Fruit fly (Drosophila melanogaster) whole organism, embryonic: ENCODE results near the gene CG12581.

Source experiments
- ATbp ChIP-seq: fragments of 200-800 bp; sonication (Bioruptor generic); optimal IDR thresholded peaks from 2 replicates; lab custom pipeline; 2017; ENCODE audit warnings: missing biosample characterization, mild to moderate bottlenecking, missing genetic modification characterization, missing genetic modification reagents
- Bgb ChIP-seq: fragments of 200-800 bp; sonication (Bioruptor generic); IDR thresholded peaks from 2 replicates; pipeline ENCODE4 v1.3.6; 2022; ENCODE audit warnings: missing biosample characterization, missing genetic modification characterization; ENCODE audit not compliant: partially characterized antibody
- CG10959 ChIP-seq: fragments of 200-800 bp; sonication (Bioruptor generic); IDR thresholded peaks from 2 replicates; pipeline ENCODE4 v1.3.6; 2022; ENCODE audit warnings: missing biosample characterization, missing genetic modification characterization
- CG11247 ChIP-seq: fragments of 200-800 bp; sonication (Bioruptor generic); IDR thresholded peaks from 2 replicates; pipeline ENCODE4 v1.3.6; 2022; ENCODE audit warnings: missing biosample characterization, missing genetic modification characterization
- CG11456 ChIP-seq: fragments of 200-800 bp; sonication (Bioruptor generic); IDR thresholded peaks from 3 replicates; pipeline ENCODE4 v1.3.6; 2022; ENCODE audit warnings: missing biosample characterization, missing genetic modification characterization
- CG17361 ChIP-seq: fragments of 200-800 bp; sonication (Bioruptor generic); IDR thresholded peaks from 3 replicates; pipeline ENCODE4 v1.3.6; 2022; ENCODE audit warnings: missing biosample characterization, missing genetic modification characterization
- CG17385 ChIP-seq: fragments of 200-800 bp; sonication (Bioruptor generic); optimal IDR thresholded peaks from 3 replicates; lab custom pipeline; 2018; ENCODE audit warnings: missing biosample characterization, mild to moderate bottlenecking, missing genetic modification characterization
- CG2889 ChIP-seq: fragments of 200-800 bp; sonication (Bioruptor generic); IDR thresholded peaks from 3 replicates; pipeline ENCODE4 v1.3.6; 2022; ENCODE audit warnings: missing biosample characterization, missing genetic modification characterization
- CG32772 ChIP-seq: fragments of 200-800 bp; sonication (Bioruptor generic); IDR thresholded peaks from 2 replicates; pipeline ENCODE4 v1.3.6; 2022; ENCODE audit warnings: missing biosample characterization, missing genetic modification characterization
- CG33213 ChIP-seq: fragments of 200-800 bp; sonication (Bioruptor generic); optimal IDR thresholded peaks from 3 replicates; lab custom pipeline; 2016; ENCODE audit warnings: missing biosample characterization, missing genetic modification characterization
- CG34376 ChIP-seq: fragments of 200-800 bp; sonication (Bioruptor generic); optimal IDR thresholded peaks from 2 replicates; lab custom pipeline; 2018; ENCODE audit warnings: missing biosample characterization, mild to moderate bottlenecking, missing genetic modification characterization
- CG4854 ChIP-seq: fragments of 200-800 bp; sonication (Bioruptor generic); optimal IDR thresholded peaks from 2 replicates; lab custom pipeline; 2016; ENCODE audit warnings: missing biosample characterization, missing genetic modification characterization, inconsistent platforms
- CG5953 ChIP-seq: fragments of 200-800 bp; sonication (Bioruptor generic); IDR thresholded peaks from 2 replicates; pipeline ENCODE4 v1.3.6; 2022; ENCODE audit warnings: missing biosample characterization, missing genetic modification characterization
- CG7271 ChIP-seq: fragments of 200-800 bp; sonication (Bioruptor generic); optimal IDR thresholded peaks from 2 replicates; lab custom pipeline; 2018; ENCODE audit warnings: missing biosample characterization, mild to moderate bottlenecking, missing genetic modification characterization, moderate library complexity
- CG7745 ChIP-seq: fragments of 200-800 bp; sonication (Bioruptor generic); optimal IDR thresholded peaks from 2 replicates; lab custom pipeline; 2018; ENCODE audit warnings: missing biosample characterization, mild to moderate bottlenecking, missing genetic modification characterization, moderate library complexity
- CG8944 ChIP-seq: fragments of 200-800 bp; sonication (Bioruptor generic); optimal IDR thresholded peaks from 3 replicates; lab custom pipeline; 2016; ENCODE audit warnings: missing biosample characterization, missing genetic modification characterization
- CG9727 ChIP-seq: fragments of 200-800 bp; sonication (Bioruptor generic); optimal IDR thresholded peaks from 3 replicates; lab custom pipeline; 2017; ENCODE audit warnings: missing biosample characterization, mild to moderate bottlenecking, missing genetic modification characterization
- CG9797 ChIP-seq: fragments of 200-800 bp; sonication (Bioruptor generic); optimal IDR thresholded peaks from 3 replicates; lab custom pipeline; 2018; ENCODE audit warnings: missing biosample characterization, mild to moderate bottlenecking, missing genetic modification characterization
- CG9932 ChIP-seq: fragments of 200-800 bp; sonication (Bioruptor generic); IDR thresholded peaks from 2 replicates; pipeline ENCODE4 v1.3.6; 2022; ENCODE audit warnings: missing biosample characterization, missing genetic modification characterization
- CoRest ChIP-seq: fragments of 200-800 bp; sonication (Bioruptor generic); optimal IDR thresholded peaks from 3 replicates; lab custom pipeline; 2018; ENCODE audit warnings: missing biosample characterization, mild to moderate bottlenecking, missing genetic modification characterization, moderate library complexity
- Deaf1 ChIP-seq: fragments of 200-800 bp; optimal IDR thresholded peaks from 3 replicates; lab custom pipeline; 2019; ENCODE audit warnings: missing biosample characterization, mild to moderate bottlenecking, missing genetic modification characterization, moderate library complexity
- H2.0 ChIP-seq: fragments of 200-800 bp; sonication (Bioruptor generic); IDR thresholded peaks from 2 replicates; pipeline ENCODE4 v1.3.6; 2022; ENCODE audit warnings: missing biosample characterization, missing genetic modification characterization
- Hsf ChIP-seq: fragments of 200-800 bp; sonication (Bioruptor generic); optimal IDR thresholded peaks from 3 replicates; lab custom pipeline; 2016; ENCODE audit warnings: missing biosample characterization, missing genetic modification characterization
- Mad ChIP-seq: fragments of 200-800 bp; sonication (Bioruptor generic); optimal IDR thresholded peaks from 2 replicates; lab custom pipeline; 2016; ENCODE audit warnings: missing biosample characterization, missing genetic modification characterization
- Scr ChIP-seq: fragments of 200-800 bp; sonication (Bioruptor generic); IDR thresholded peaks from 2 replicates; pipeline ENCODE4 v1.3.6; 2022; ENCODE audit warnings: missing biosample characterization, missing genetic modification characterization; ENCODE audit not compliant: partially characterized antibody
- Sry-δ ChIP-seq: fragments of 200-800 bp; sonication (Bioruptor generic); optimal IDR thresholded peaks from 2 replicates; lab custom pipeline; 2016; ENCODE audit warnings: missing biosample characterization, missing genetic modification characterization
- Vsx1 ChIP-seq: fragments of 200-800 bp; sonication (Bioruptor generic); optimal IDR thresholded peaks from 2 replicates; lab custom pipeline; 2017; ENCODE audit warnings: missing biosample characterization, mild to moderate bottlenecking, missing genetic modification characterization, missing genetic modification reagents
- YL-1 ChIP-seq: fragments of 200-800 bp; sonication (Bioruptor generic); optimal IDR thresholded peaks from 3 replicates; lab custom pipeline; 2017; ENCODE audit warnings: missing biosample characterization, mild to moderate bottlenecking, missing genetic modification characterization
- al ChIP-seq: fragments of 200-800 bp; sonication (Bioruptor generic); IDR thresholded peaks from 2 replicates; pipeline ENCODE4 v1.3.6; 2022; ENCODE audit warnings: missing biosample characterization, missing genetic modification characterization
- ash1 ChIP-seq: fragments of 200-800 bp; sonication (Bioruptor generic); optimal IDR thresholded peaks from 2 replicates; lab custom pipeline; 2018; ENCODE audit warnings: missing biosample characterization, mild to moderate bottlenecking, missing genetic modification characterization
- az2 ChIP-seq: fragments of 200-800 bp; sonication (Bioruptor generic); optimal IDR thresholded peaks from 3 replicates; lab custom pipeline; 2016; ENCODE audit warnings: missing biosample characterization, missing genetic modification characterization
- chinmo ChIP-seq: fragments of 200-800 bp; sonication (Bioruptor generic); IDR thresholded peaks from 4 replicates; pipeline ENCODE4 v1.3.6; 2022; ENCODE audit warnings: missing biosample characterization, missing genetic modification characterization; ENCODE audit not compliant: partially characterized antibody
- crol ChIP-seq: fragments of 200-800 bp; sonication (Bioruptor generic); IDR thresholded peaks from 2 replicates; pipeline ENCODE4 v1.3.6; 2022; ENCODE audit warnings: missing biosample characterization, missing genetic modification characterization
- disco-r ChIP-seq: fragments of 200-800 bp; sonication (Bioruptor generic); optimal IDR thresholded peaks from 2 replicates; lab custom pipeline; 2016; ENCODE audit warnings: missing biosample characterization, missing genetic modification characterization
- hb ChIP-seq: fragments of 200-800 bp; sonication (Bioruptor generic); IDR thresholded peaks from 3 replicates; pipeline ENCODE4 v1.3.6; 2022; ENCODE audit warnings: missing biosample characterization, missing genetic modification characterization; ENCODE audit not compliant: partially characterized antibody
- knrl ChIP-seq: fragments of 200-800 bp; sonication (Bioruptor generic); IDR thresholded peaks from 3 replicates; pipeline ENCODE4 v1.3.6; 2022; ENCODE audit warnings: missing biosample characterization, missing genetic modification characterization; ENCODE audit not compliant: partially characterized antibody
- nerfin-2 ChIP-seq: fragments of 200-800 bp; sonication (Bioruptor generic); IDR thresholded peaks from 2 replicates; pipeline ENCODE4 v1.3.6; 2022; ENCODE audit warnings: missing biosample characterization, missing genetic modification characterization; ENCODE audit not compliant: partially characterized antibody
- pfk ChIP-seq: fragments of 200-800 bp; sonication (Bioruptor generic); optimal IDR thresholded peaks from 2 replicates; lab custom pipeline; 2018; ENCODE audit warnings: missing biosample characterization, mild to moderate bottlenecking, missing genetic modification characterization, moderate library complexity
- pnt ChIP-seq: fragments of 200-800 bp; sonication (Bioruptor generic); optimal IDR thresholded peaks from 3 replicates; lab custom pipeline; 2016; ENCODE audit warnings: missing biosample characterization, missing genetic modification characterization
- pum ChIP-seq: fragments of 200-800 bp; sonication (Bioruptor generic); optimal IDR thresholded peaks from 2 replicates; lab custom pipeline; 2016; ENCODE audit warnings: missing biosample characterization, missing genetic modification characterization
- pzg ChIP-seq: fragments of 200-800 bp; sonication (Bioruptor generic); optimal IDR thresholded peaks from 3 replicates; lab custom pipeline; 2018; ENCODE audit warnings: missing biosample characterization, mild to moderate bottlenecking, missing genetic modification characterization, moderate library complexity
- ro ChIP-seq: fragments of 200-800 bp; sonication (Bioruptor generic); IDR thresholded peaks from 2 replicates; pipeline ENCODE4 v1.3.6; 2022; ENCODE audit warnings: missing biosample characterization, missing genetic modification characterization
- sr ChIP-seq: fragments of 200-800 bp; sonication (Bioruptor generic); IDR thresholded peaks from 3 replicates; pipeline ENCODE4 v1.3.6; 2022; ENCODE audit warnings: missing biosample characterization, missing genetic modification characterization
- tgo ChIP-seq: fragments of 200-800 bp; sonication (Bioruptor generic); IDR thresholded peaks from 3 replicates; pipeline ENCODE4 v1.3.6; 2022; ENCODE audit warnings: missing biosample characterization, missing genetic modification characterization
- tll ChIP-seq, 2 experiments: fragments of 200-800 bp in 1 of 2; fragments of >200 bp in 1 of 2; sonication (Bioruptor generic) in 1 of 2; optimal IDR thresholded peaks; 2 replicates each; lab custom pipeline; 2017 to 2019; ENCODE audit warnings: missing biosample characterization in 2 of 2, missing genetic modification characterization in 2 of 2, mild to moderate bottlenecking in 1 of 2, moderate library complexity in 1 of 2
- trh ChIP-seq: fragments of 200-800 bp; sonication (Bioruptor generic); optimal IDR thresholded peaks from 2 replicates; lab custom pipeline; 2016; ENCODE audit warnings: missing biosample characterization, missing genetic modification characterization
- twi ChIP-seq: fragments of 200-800 bp; optimal IDR thresholded peaks from 2 replicates; lab custom pipeline; 2019; ENCODE audit warnings: missing biosample characterization, mild to moderate bottlenecking, missing genetic modification characterization, moderate library complexity
- vfl ChIP-seq: fragments of 200-800 bp; sonication (Bioruptor generic); optimal IDR thresholded peaks from 2 replicates; lab custom pipeline; 2016; ENCODE audit warnings: missing biosample characterization, missing genetic modification characterization

CG12581 gene

DNA sequence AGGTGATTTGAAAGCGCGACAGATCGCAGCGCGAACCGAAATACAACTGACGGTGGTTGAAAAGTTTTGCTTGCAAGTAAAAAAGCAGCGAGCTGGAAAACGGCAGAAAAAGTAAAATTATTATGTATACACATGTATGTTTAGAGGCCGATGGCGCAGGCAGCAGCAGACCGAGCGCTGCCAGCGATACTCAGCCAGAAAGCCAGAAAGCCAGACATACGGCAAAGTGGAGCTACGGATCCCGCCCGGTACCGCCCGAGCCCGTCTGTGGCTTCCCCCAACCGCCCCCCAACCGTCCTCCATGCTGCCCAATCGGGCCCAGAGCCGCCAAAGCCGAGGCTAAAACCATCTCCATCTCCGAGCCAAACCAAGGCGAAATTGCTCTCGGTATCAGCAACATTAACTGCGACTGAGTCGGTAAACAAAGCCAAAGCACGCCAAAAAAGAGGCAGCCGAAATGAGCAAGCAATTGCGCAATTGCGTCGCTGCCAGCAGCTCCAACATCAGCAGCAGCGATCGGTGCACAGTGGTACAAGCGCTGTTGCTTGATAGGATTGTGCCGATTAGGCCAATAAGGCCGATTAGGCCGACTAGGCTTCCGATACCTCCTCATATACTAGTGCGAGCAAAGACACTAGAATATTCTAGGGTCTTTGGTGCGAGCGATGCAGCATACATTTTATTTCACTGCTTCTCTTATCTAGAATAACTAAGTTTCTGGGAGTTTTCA, 41.0 kb downstream of the CG12581 start, which contains the start of gene CG14636 (continued):
- TF ChIP-seq Vsx1 (GFP tag; lab: Kevin White, UChicago) (no peak), nerfin-2 (GFP tag; lab: Robert Waterston, UW) (0 out of 2 replicates have a peak, but pooled peaks have one; percentile 32), CG5953 (GFP tag; lab: Robert Waterston, UW) (peak; percentile 67; the same call in 1 of the 2 replicates), CG11247 (GFP tag; lab: Robert Waterston, UW) (peak; percentile 61), knrl (GFP tag; lab: Robert Waterston, UW) (peak; percentile 41; the same call in 2 of the 3 replicates), Sry-δ (GFP tag; lab: Kevin White, UChicago) (peak; percentile 24), crol (GFP tag; lab: Robert Waterston, UW) (peak; percentile 85), CG10959 (GFP tag; lab: Robert Waterston, UW) (no peak), sr (0 out of 3 replicates have a peak, but pooled peaks have one; percentile 28), twi (no peak), Hsf (GFP tag; lab: Kevin White, UChicago) (peak; percentile 72), az2 (peak; percentile 50), pum (GFP tag; lab: Kevin White, UChicago) (peak; percentile 43), CG9797 (GFP tag; lab: Kevin White, UChicago) (no peak), CG11456 (GFP tag; lab: Robert Waterston, UW) (peak; percentile 72; the same call in 2 of the 3 replicates), CG34376 (GFP tag; lab: Kevin White, UChicago) (peak; percentile 61), tgo (GFP tag; lab: Robert Waterston, UW) (peak; percentile 85), CG33213 (GFP tag; lab: Kevin White, UChicago) (peak; percentile 38), hb (peak; percentile 62; the same call in 1 of the 3 replicates), Scr (GFP tag; lab: Robert Waterston, UW) (no peak), trh (no peak), al (GFP tag; lab: Robert Waterston, UW) (peak; percentile 74), CG9727 (peak; percentile 39), Bgb (GFP tag; lab: Robert Waterston, UW) (peak; percentile 58; the same call in 1 of the 2 replicates), Deaf1 (tag; lab: Kevin White, UChicago) (peak; percentile 57), pnt (GFP tag; lab: Kevin White, UChicago) (peak; percentile 73), vfl (GFP tag; lab: Kevin White, UChicago) (no peak), CG4854 (GFP tag; lab: Kevin White, UChicago) (peak; percentile 4), CG17385 (peak; percentile 68), CG17361 (peak; percentile 54; the same call in 2 of the 3 replicates), CG8944 (GFP tag; lab: Kevin White, UChicago) (peak; percentile 63), ATbp (GFP tag; lab: Kevin White, UChicago) (peak; percentile 50), pfk (GFP tag; lab: Kevin White, UChicago) (no peak), CG7745 (tag; lab: Kevin White, UChicago) (no peak), CG32772 (GFP tag; lab: Robert Waterston, UW) (peak; percentile 71), ash1 (no peak), chinmo (GFP tag; lab: Robert Waterston, UW) (peak; percentile 90), ro (GFP tag; lab: Robert Waterston, UW) (peak; percentile 47; the same call in 1 of the 2 replicates), Mad (peak; percentile 52), CG7271 (tag; lab: Kevin White, UChicago) (no peak), disco-r (GFP tag; lab: Kevin White, UChicago) (peak; percentile 44), YL-1 (no peak), CoRest (tag; lab: Kevin White, UChicago) (peak; percentile 70), tll (GFP tag; optimal IDR thresholded peaks at IDR 0.05; lab: Kevin White, UChicago) (no peak), CG9932 (GFP tag; lab: Robert Waterston, UW) (peak; percentile 83), pzg (no peak), H2.0 (GFP tag; lab: Robert Waterston, UW) (peak; percentile 57; the same call in 1 of the 2 replicates), CG2889 (GFP tag; lab: Robert Waterston, UW) (no peak)
